Fruit fly (Drosophila melanogaster) S2 (cell line): ENCODE results near the gene CG17190.

Experiments used
- CG8478 ChIP-seq: fragments of >200 bp; optimal IDR thresholded peaks from 2 replicates; lab custom pipeline; 2018
- CTCF ChIP-seq, 2 experiments: fragments of >200 bp; optimal IDR thresholded peaks; 2 replicates each; lab custom pipeline; 2018

- no peak for TF ChIP-seq CTCF (optimal IDR thresholded peaks at IDR 0.05; lab: Kevin White, UChicago)
- TF ChIP-seq CG8478: no peak
These were observed 8.6 kb downstream of the CG17190 start for dm6 chr3R:20004697-20005096.
